Worm (Caenorhabditis elegans) whole organism, L4 larva: ENCODE data around the gene acr-16.
A peak's percentile ranks its signal among the peaks of the same experiment; 100 is the strongest.

Source experiments
- F26F4.8 ChIP-seq: fragments of 200-800 bp; sonication (Bioruptor generic); conservative IDR thresholded peaks from 2 replicates; pipeline ENCODE4 v1.3.6; 2022; ENCODE audit warnings: missing genetic modification characterization, missing compliant biosample characterization
- F49E8.2 ChIP-seq: sonication (generic microtip); optimal IDR thresholded peaks from 2 replicates; lab custom pipeline; 2016; ENCODE audit warnings: missing compliant biosample characterization, mild to moderate bottlenecking, missing genetic modification characterization, borderline replicate concordance
- R02D3.7 ChIP-seq: fragments of 150-350 bp; sonication (generic microtip); optimal IDR thresholded peaks from 3 replicates; lab custom pipeline; 2014; ENCODE audit warnings: missing biosample characterization, missing genetic modification characterization
- T20F7.1 ChIP-seq: fragments of 200-800 bp; sonication (Bioruptor generic); optimal IDR thresholded peaks from 2 replicates; lab custom pipeline; 2018; ENCODE audit warnings: mild to moderate bottlenecking, missing genetic modification characterization, missing compliant biosample characterization
- T26A8.4 ChIP-seq: fragments of 200-800 bp; sonication (Bioruptor generic); IDR thresholded peaks from 2 replicates; pipeline ENCODE4 v1.3.6; 2022; ENCODE audit warnings: missing genetic modification characterization, missing compliant biosample characterization
- Y5F2A.4 ChIP-seq: fragments of 200-800 bp; sonication (Bioruptor generic); optimal IDR thresholded peaks from 2 replicates; lab custom pipeline; 2018; ENCODE audit warnings: mild to moderate bottlenecking, missing genetic modification characterization, missing compliant biosample characterization
- aha-1 ChIP-seq: fragments of 150-350 bp; peaks from one replicate; lab custom pipeline; 2014; ENCODE audit warnings: missing biosample characterization, missing genetic modification characterization
- aly-2 ChIP-seq: sonication (generic microtip); optimal IDR thresholded peaks from 2 replicates; lab custom pipeline; 2018; ENCODE audit warnings: missing biosample characterization, missing genetic modification characterization
- attf-4 ChIP-seq: sonication (generic microtip); optimal IDR thresholded peaks from 3 replicates; lab custom pipeline; 2017; ENCODE audit warnings: missing biosample characterization, missing genetic modification characterization
- ceh-20 ChIP-seq: fragments of 200-800 bp; sonication (Bioruptor generic); IDR thresholded peaks from 2 replicates; pipeline ENCODE4 v1.3.6; 2022; ENCODE audit warnings: missing genetic modification reagents, missing genetic modification characterization, missing compliant biosample characterization
- ceh-28 ChIP-seq: fragments of 150-350 bp; optimal IDR thresholded peaks from 2 replicates; lab custom pipeline; 2014; ENCODE audit warnings: missing biosample characterization, missing genetic modification reagents, missing genetic modification characterization
- ceh-62 ChIP-seq: sonication (generic microtip); optimal IDR thresholded peaks from 2 replicates; lab custom pipeline; 2017; ENCODE audit warnings: missing biosample characterization, missing genetic modification characterization
- ceh-82 ChIP-seq: sonication (generic microtip); optimal IDR thresholded peaks from 2 replicates; lab custom pipeline; 2017; ENCODE audit warnings: missing biosample characterization, missing genetic modification characterization
- ces-1 ChIP-seq: fragments of 150-350 bp; sonication (generic microtip); optimal IDR thresholded peaks from 4 replicates; lab custom pipeline; 2014; ENCODE audit warnings: missing biosample characterization, missing genetic modification reagents, missing genetic modification characterization
- cey-2 ChIP-seq: sonication (generic microtip); optimal IDR thresholded peaks from 3 replicates; lab custom pipeline; 2017; ENCODE audit warnings: missing genetic modification characterization, mild to moderate bottlenecking, missing compliant biosample characterization, antibody characterized with exemption, borderline replicate concordance; ENCODE audit not compliant: insufficient read depth
- daf-12 ChIP-seq: fragments of 150-350 bp; optimal IDR thresholded peaks from 2 replicates; lab custom pipeline; 2014; ENCODE audit warnings: missing biosample characterization, missing genetic modification reagents, missing genetic modification characterization
- daf-19 ChIP-seq: fragments of 200-800 bp; sonication (Bioruptor generic); conservative IDR thresholded peaks from 2 replicates; pipeline ENCODE4 v1.3.6; 2022; ENCODE audit warnings: missing genetic modification characterization, missing compliant biosample characterization
- daf-8 ChIP-seq: fragments of 200-800 bp; sonication (Bioruptor generic); IDR thresholded peaks from 2 replicates; pipeline ENCODE4 v1.3.6; 2022; ENCODE audit warnings: missing genetic modification characterization, missing compliant biosample characterization
- dmd-9 ChIP-seq: fragments of 200-800 bp; sonication (Bioruptor generic); IDR thresholded peaks from 2 replicates; pipeline ENCODE4 v1.3.6; 2022; ENCODE audit warnings: missing genetic modification reagents, missing genetic modification characterization, missing compliant biosample characterization
- duxl-1 ChIP-seq: sonication (generic microtip); optimal IDR thresholded peaks from 2 replicates; lab custom pipeline; 2016; ENCODE audit warnings: mild to moderate bottlenecking, missing genetic modification characterization, moderate library complexity, missing compliant biosample characterization; ENCODE audit not compliant: poor library complexity
- dve-1 ChIP-seq: sonication (generic microtip); optimal IDR thresholded peaks from 2 replicates; lab custom pipeline; 2017; ENCODE audit warnings: antibody characterized with exemption, mild to moderate bottlenecking, missing genetic modification characterization, missing compliant biosample characterization; ENCODE audit not compliant: insufficient read depth
- egl-43 ChIP-seq: fragments of 200-800 bp; sonication (Bioruptor generic); IDR thresholded peaks from 2 replicates; pipeline ENCODE4 v1.3.6; 2022; ENCODE audit warnings: missing genetic modification reagents, missing genetic modification characterization, missing compliant biosample characterization
- fkh-10 ChIP-seq: fragments of 150-350 bp; optimal IDR thresholded peaks from 2 replicates; lab custom pipeline; 2014; ENCODE audit warnings: missing biosample characterization, missing genetic modification reagents, missing genetic modification characterization
- hlh-11 ChIP-seq: fragments of 200-800 bp; sonication (Bioruptor generic); optimal IDR thresholded peaks from 2 replicates; lab custom pipeline; 2018; ENCODE audit warnings: mild to moderate bottlenecking, missing genetic modification characterization, missing compliant biosample characterization
- hmg-1.1 ChIP-seq: fragments of 200-800 bp; sonication (Bioruptor generic); IDR thresholded peaks from 2 replicates; pipeline ENCODE4 v1.3.6; 2022; ENCODE audit warnings: missing genetic modification reagents, missing genetic modification characterization, missing compliant biosample characterization
- jun-1 ChIP-seq: fragments of 150-350 bp; optimal IDR thresholded peaks from 2 replicates; lab custom pipeline; 2014; ENCODE audit warnings: missing biosample characterization, missing genetic modification reagents, missing genetic modification characterization
- lim-7 ChIP-seq: fragments of 200-800 bp; sonication (Bioruptor generic); IDR thresholded peaks from 2 replicates; pipeline ENCODE4 v1.3.6; 2022; ENCODE audit warnings: missing genetic modification characterization, missing compliant biosample characterization
- lin-29 ChIP-seq: fragments of 200-800 bp; sonication (Bioruptor generic); IDR thresholded peaks from 2 replicates; pipeline ENCODE4 v1.3.6; 2022; ENCODE audit warnings: missing genetic modification reagents, missing genetic modification characterization, missing compliant biosample characterization
- lin-38 ChIP-seq: fragments of 200-800 bp; sonication (Bioruptor generic); IDR thresholded peaks from 2 replicates; pipeline ENCODE4 v1.3.6; 2022; ENCODE audit warnings: missing genetic modification reagents, missing genetic modification characterization, missing compliant biosample characterization
- lin-39 ChIP-seq: fragments of 150-350 bp; optimal IDR thresholded peaks from 2 replicates; lab custom pipeline; 2014; ENCODE audit warnings: missing biosample characterization, missing genetic modification reagents, missing genetic modification characterization
- mes-2 ChIP-seq: sonication (generic microtip); optimal IDR thresholded peaks from 2 replicates; lab custom pipeline; 2016; ENCODE audit warnings: missing genotype, mild to moderate bottlenecking, missing genetic modification characterization, missing compliant biosample characterization; ENCODE audit not compliant: poor library complexity, severe bottlenecking
- mxl-2 ChIP-seq: fragments of 200-800 bp; sonication (Bioruptor generic); conservative IDR thresholded peaks from 2 replicates; pipeline ENCODE4 v1.3.6; 2022; ENCODE audit warnings: missing genetic modification reagents, missing genetic modification characterization, missing compliant biosample characterization
- mxl-3 ChIP-seq: fragments of 200-800 bp; sonication (Bioruptor generic); optimal IDR thresholded peaks from 2 replicates; lab custom pipeline; 2018; ENCODE audit warnings: mild to moderate bottlenecking, missing genetic modification characterization, missing compliant biosample characterization
- nhr-102 ChIP-seq: sonication (generic microtip); optimal IDR thresholded peaks from 2 replicates; lab custom pipeline; 2016; ENCODE audit warnings: mild to moderate bottlenecking, missing genetic modification characterization, moderate library complexity, missing compliant biosample characterization
- nhr-11 ChIP-seq: fragments of 150-350 bp; optimal IDR thresholded peaks from 2 replicates; lab custom pipeline; 2014; ENCODE audit warnings: missing biosample characterization, missing genetic modification characterization
- nhr-28 ChIP-seq: fragments of 150-350 bp; optimal IDR thresholded peaks from 2 replicates; lab custom pipeline; 2014; ENCODE audit warnings: missing biosample characterization, missing genetic modification characterization
- nhr-41 ChIP-seq: fragments of 200-800 bp; sonication (Bioruptor generic); IDR thresholded peaks from 2 replicates; pipeline ENCODE4 v1.3.6; 2022; ENCODE audit warnings: missing genetic modification reagents, missing genetic modification characterization, missing compliant biosample characterization
- nhr-42 ChIP-seq: fragments of 200-800 bp; sonication (Bioruptor generic); IDR thresholded peaks from 2 replicates; pipeline ENCODE4 v1.3.6; 2022; ENCODE audit warnings: missing genetic modification characterization, missing compliant biosample characterization
- nhr-48 ChIP-seq: sonication (generic microtip); optimal IDR thresholded peaks from 2 replicates; lab custom pipeline; 2016; ENCODE audit warnings: mild to moderate bottlenecking, missing genetic modification characterization, missing compliant biosample characterization
- pqm-1 ChIP-seq: sonication (generic microtip); optimal IDR thresholded peaks from 2 replicates; lab custom pipeline; 2017; ENCODE audit warnings: missing biosample characterization, missing genetic modification characterization
- saeg-2 ChIP-seq: fragments of 200-800 bp; sonication (Bioruptor generic); IDR thresholded peaks from 2 replicates; pipeline ENCODE4 v1.3.6; 2022; ENCODE audit warnings: missing genetic modification reagents, missing genetic modification characterization, missing compliant biosample characterization
- snpc-1.2 ChIP-seq: fragments of 200-800 bp; sonication (Bioruptor generic); IDR thresholded peaks from 2 replicates; pipeline ENCODE4 v1.3.6; 2022; ENCODE audit warnings: missing genetic modification reagents, missing genetic modification characterization, missing compliant biosample characterization
- snpc-4 ChIP-seq: fragments of 150-350 bp; optimal IDR thresholded peaks from 2 replicates; lab custom pipeline; 2014; ENCODE audit warnings: missing biosample characterization, missing genetic modification characterization
- spr-3 ChIP-seq: fragments of 200-800 bp; sonication (Bioruptor generic); optimal IDR thresholded peaks from 2 replicates; lab custom pipeline; 2018; ENCODE audit warnings: mild to moderate bottlenecking, missing genetic modification characterization, missing compliant biosample characterization
- tag-97 ChIP-seq: fragments of 200-800 bp; sonication (Bioruptor generic); IDR thresholded peaks from 2 replicates; pipeline ENCODE4 v1.3.6; 2022; ENCODE audit warnings: missing genetic modification characterization, missing compliant biosample characterization
- tra-1 ChIP-seq: fragments of 200-800 bp; sonication (Bioruptor generic); IDR thresholded peaks from 2 replicates; pipeline ENCODE4 v1.3.6; 2022; ENCODE audit warnings: missing genetic modification reagents, missing genetic modification characterization, missing compliant biosample characterization
- unc-130 ChIP-seq: sonication (generic microtip); optimal IDR thresholded peaks from 2 replicates; lab custom pipeline; 2016; ENCODE audit warnings: missing genetic modification reagents, missing genetic modification characterization, missing compliant biosample characterization
- zip-11 ChIP-seq: fragments of 200-800 bp; sonication (Bioruptor generic); IDR thresholded peaks from 2 replicates; pipeline ENCODE4 v1.3.6; 2022; ENCODE audit warnings: missing genetic modification characterization, missing compliant biosample characterization
- zip-2 ChIP-seq: fragments of 150-350 bp; optimal IDR thresholded peaks from 2 replicates; lab custom pipeline; 2014; ENCODE audit warnings: missing biosample characterization, missing genetic modification characterization
- ztf-11 ChIP-seq: fragments of 150-350 bp; optimal IDR thresholded peaks from 2 replicates; lab custom pipeline; 2014; ENCODE audit warnings: missing biosample characterization, missing genetic modification characterization

Gene acr-16

DNA sequence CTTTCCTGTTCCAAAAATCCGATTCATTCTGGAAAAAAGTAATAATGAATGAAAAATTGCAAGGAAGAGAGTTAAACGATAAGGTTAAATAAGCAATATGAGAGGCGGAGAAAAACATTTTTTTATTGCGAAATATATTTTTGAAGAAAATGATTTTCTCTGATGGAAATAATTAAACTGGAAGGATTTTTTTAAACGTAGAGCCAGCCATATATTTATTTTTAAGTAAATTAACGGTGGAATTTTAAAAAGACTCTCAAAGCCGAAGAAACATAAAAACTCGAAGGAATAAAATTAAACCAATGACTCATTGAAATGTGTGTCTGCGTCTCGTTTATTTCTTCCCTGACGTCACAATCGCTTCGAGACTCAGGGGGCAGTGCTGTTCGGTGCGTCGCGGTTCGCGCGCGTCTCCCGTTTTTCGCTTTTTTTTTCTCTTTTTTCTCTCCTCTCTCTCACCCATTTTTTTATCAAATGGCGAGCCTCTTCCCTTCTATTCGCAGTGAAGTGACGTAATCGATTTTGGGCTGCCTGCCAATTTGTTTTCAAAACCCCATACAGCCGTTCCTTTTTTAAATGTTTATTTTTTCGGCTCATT is 45.2 kb downstream of the acr-16 start, which contains the start of gene vps-60:
TSS of gene vps-60 (minus strand) at position 30 of the 598 bp plus-strand sequence.
- TF ChIP-seq attf-4 (tag; lab: Kevin White, UChicago): no peak
- TF ChIP-seq mxl-2: 0 out of 2 replicates have a peak, but pooled peaks have one; percentile 15
- TF ChIP-seq daf-8 (GFP tag; lab: Robert Waterston, UW): no peak
- TF ChIP-seq F26F4.8 (GFP tag; lab: Robert Waterston, UW): no peak
- 0 out of 2 replicates have a peak, but pooled peaks have one; percentile 29 for TF ChIP-seq nhr-41
- no peak for TF ChIP-seq aly-2 (tag; lab: Kevin White, UChicago)
- peak; percentile 79 for TF ChIP-seq unc-130 (GFP tag; lab: Kevin White, UChicago)
- TF ChIP-seq nhr-102 (tag; lab: Kevin White, UChicago): peak; percentile 66
- peak; percentile 89 for TF ChIP-seq ceh-20 (GFP tag; lab: Robert Waterston, UW)
- peak; percentile 21 for TF ChIP-seq cey-2
- peak; percentile 74; the same call in 1 of the 2 replicates for TF ChIP-seq egl-43 (GFP tag; lab: Robert Waterston, UW)
- TF ChIP-seq dmd-9 (GFP tag; lab: Robert Waterston, UW): no peak
- peak; percentile 74 for TF ChIP-seq fkh-10 (GFP tag; lab: Kevin White, UChicago)
- TF ChIP-seq duxl-1 (tag; lab: Kevin White, UChicago): no peak
- TF ChIP-seq snpc-1.2: no peak
- no peak for TF ChIP-seq lin-39 (tag; lab: Kevin White, UChicago)
- TF ChIP-seq zip-11: no peak
- peak; percentile 93 for TF ChIP-seq nhr-11
- no peak for TF ChIP-seq ztf-11 (tag; lab: Kevin White, UChicago)
- TF ChIP-seq ces-1 (GFP tag; lab: Kevin White, UChicago): peak; percentile 35
- TF ChIP-seq F49E8.2 (tag; lab: Kevin White, UChicago): no peak
- peak; percentile 98 for TF ChIP-seq dve-1 (tag; lab: Kevin White, UChicago)
- peak; percentile 90 for TF ChIP-seq nhr-48
- TF ChIP-seq ceh-82 (tag; lab: Kevin White, UChicago): no peak
- 0 out of 2 replicates have a peak, but pooled peaks have one; percentile 42 for TF ChIP-seq saeg-2 (GFP tag; lab: Robert Waterston, UW)
- peak; percentile 18 for TF ChIP-seq snpc-4
- TF ChIP-seq nhr-28 (tag; lab: Kevin White, UChicago): peak; percentile 82
- TF ChIP-seq R02D3.7 (tag; lab: Kevin White, UChicago): no peak
- no peak for TF ChIP-seq daf-12 (tag; lab: Kevin White, UChicago)
- peak; percentile 92 for TF ChIP-seq hmg-1.1 (GFP tag; lab: Robert Waterston, UW)
- peak; percentile 85 for TF ChIP-seq T26A8.4 (GFP tag; lab: Robert Waterston, UW)
- no peak for TF ChIP-seq ceh-62 (tag; lab: Kevin White, UChicago)
- 0 out of 2 replicates have a peak, but pooled peaks have one; percentile 26 for TF ChIP-seq lim-7
- no peak for TF ChIP-seq Y5F2A.4 (GFP tag; lab: Kevin White, UChicago)
- peak; percentile 23 for TF ChIP-seq pqm-1 (tag; lab: Kevin White, UChicago)
- peak; percentile 95 for TF ChIP-seq tra-1 (GFP tag; lab: Robert Waterston, UW)
- peak; percentile 97 for TF ChIP-seq hlh-11 (tag; lab: Kevin White, UChicago)
- peak; percentile 33 for TF ChIP-seq ceh-28 (tag; lab: Kevin White, UChicago)
- TF ChIP-seq nhr-42 (GFP tag; lab: Robert Waterston, UW): peak; percentile 77; the same call in 1 of the 2 replicates
- peak; percentile 77 for TF ChIP-seq lin-38
- no peak for TF ChIP-seq daf-19 (GFP tag; lab: Robert Waterston, UW)
- peak; percentile 60 for TF ChIP-seq zip-2 (tag; lab: Kevin White, UChicago)
- TF ChIP-seq mxl-3 (GFP tag; lab: Kevin White, UChicago): peak; percentile 58
- TF ChIP-seq tag-97: no peak
- peak; percentile 76; the same call in 1 of the 2 replicates for TF ChIP-seq lin-29 (GFP tag; lab: Robert Waterston, UW)
- TF ChIP-seq spr-3 (GFP tag; lab: Kevin White, UChicago): no peak
- peak; percentile 99 for TF ChIP-seq aha-1
- TF ChIP-seq T20F7.1: peak; percentile 84
- peak; percentile 90 for TF ChIP-seq jun-1 (tag; lab: Kevin White, UChicago)
- peak; percentile 91 for TF ChIP-seq mes-2
